Worm (Caenorhabditis elegans): ENCODE results near the gene pbo-1.

DNA sequence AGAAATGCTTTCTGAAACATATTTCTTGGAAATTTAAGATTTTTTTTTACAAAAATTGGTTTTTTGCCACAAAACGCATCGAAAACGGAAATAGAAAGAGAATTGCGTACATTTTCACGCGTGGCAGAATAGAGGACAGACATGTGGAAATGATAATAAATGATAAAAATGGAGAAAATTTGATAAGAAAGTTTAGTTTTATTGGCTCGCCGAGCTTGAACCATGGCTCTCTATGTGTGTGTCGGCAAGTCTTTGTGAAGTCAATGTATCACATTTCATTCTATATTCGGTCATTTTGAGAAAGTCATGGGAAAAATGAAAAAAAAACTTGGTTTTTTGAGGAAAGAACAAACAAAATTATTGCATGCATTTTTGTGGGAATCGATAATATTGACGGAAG, 1.1 kb upstream of the pbo-1 start:
- no peak for TF ChIP-seq mep-1 (tag; optimal IDR thresholded peaks at IDR 0.05)
- no peak for TF ChIP-seq saeg-2 (GFP tag; IDR thresholded peaks at IDR 0.05)
- no peak for TF ChIP-seq ztf-11 (tag; optimal IDR thresholded peaks at IDR 0.05)
- no peak for TF ChIP-seq lin-13 (GFP tag; optimal IDR thresholded peaks at IDR 0.05)
